Worm (Caenorhabditis elegans): Measurements from ENCODE around the gene C29F7.1.
A peak's percentile ranks its signal among the peaks of the same experiment; 100 is the strongest.
"Not testable (repeated sequence)": the region's sequence is repeated elsewhere in the genome, so short reads cannot be mapped to it uniquely, and the experiment has no call there.

C29F7.1 gene

DNA sequence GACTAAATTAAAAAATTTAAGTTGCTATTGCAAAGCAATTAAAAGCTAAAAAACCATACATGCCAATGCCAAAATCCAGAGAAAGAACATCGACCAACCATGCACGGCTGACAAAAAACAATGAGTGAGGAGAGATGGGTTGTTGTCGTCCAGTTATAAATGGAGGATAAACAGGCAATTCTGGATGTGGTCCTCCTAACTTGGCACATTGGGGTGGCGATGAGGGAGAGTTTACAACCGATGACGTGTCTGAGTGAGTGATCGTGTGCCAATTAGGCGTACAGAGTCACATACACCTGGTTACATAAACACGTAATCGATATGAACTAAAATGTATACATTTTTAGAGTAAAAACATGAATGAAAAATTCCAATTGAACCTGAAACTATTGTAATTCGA is 21.7 kb downstream of the C29F7.1 start, which contains the start of gene C29F7.10:
C29F7.10 (minus strand) TSS at position 101 of the 400 bp plus-strand sequence.
- TF ChIP-seq ztf-29 (GFP tag; IDR thresholded peaks at IDR 0.05); cog-1 (tag; optimal IDR thresholded peaks at IDR 0.05); tab-1 (GFP tag; IDR thresholded peaks at IDR 0.05): not testable (repeated sequence)

DNA sequence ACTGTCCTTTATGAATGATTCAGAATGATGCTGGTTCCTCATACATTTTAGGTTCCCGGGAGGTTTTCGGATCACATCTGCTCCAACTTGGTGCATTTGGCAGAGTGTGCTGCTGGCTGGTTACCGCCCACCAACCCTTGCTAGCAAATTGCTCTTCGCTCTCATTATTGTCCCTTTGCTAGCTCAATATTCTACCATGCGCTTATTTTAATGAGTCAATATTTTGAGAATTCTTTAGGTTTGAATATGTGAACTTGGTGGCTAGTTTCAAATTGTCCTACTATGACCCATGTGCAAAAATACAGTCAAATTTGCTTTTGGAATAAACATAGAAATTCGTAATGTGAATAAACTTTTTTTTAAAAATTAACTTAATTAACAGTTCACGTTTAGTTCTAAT is 25.4 kb downstream of the C29F7.1 start:
- TF ChIP-seq T22C8.4 (GFP tag; IDR thresholded peaks at IDR 0.05), result no peak
- TF ChIP-seq cog-1 (tag; optimal IDR thresholded peaks at IDR 0.05), result no peak
- TF ChIP-seq klf-2 (GFP tag; conservative IDR thresholded peaks at IDR 0.05), result no peak
- TF ChIP-seq ztf-23 (GFP tag; IDR thresholded peaks at IDR 0.05), result no peak
- TF ChIP-seq ref-1 (GFP tag; conservative IDR thresholded peaks at IDR 0.05), result no peak

DNA sequence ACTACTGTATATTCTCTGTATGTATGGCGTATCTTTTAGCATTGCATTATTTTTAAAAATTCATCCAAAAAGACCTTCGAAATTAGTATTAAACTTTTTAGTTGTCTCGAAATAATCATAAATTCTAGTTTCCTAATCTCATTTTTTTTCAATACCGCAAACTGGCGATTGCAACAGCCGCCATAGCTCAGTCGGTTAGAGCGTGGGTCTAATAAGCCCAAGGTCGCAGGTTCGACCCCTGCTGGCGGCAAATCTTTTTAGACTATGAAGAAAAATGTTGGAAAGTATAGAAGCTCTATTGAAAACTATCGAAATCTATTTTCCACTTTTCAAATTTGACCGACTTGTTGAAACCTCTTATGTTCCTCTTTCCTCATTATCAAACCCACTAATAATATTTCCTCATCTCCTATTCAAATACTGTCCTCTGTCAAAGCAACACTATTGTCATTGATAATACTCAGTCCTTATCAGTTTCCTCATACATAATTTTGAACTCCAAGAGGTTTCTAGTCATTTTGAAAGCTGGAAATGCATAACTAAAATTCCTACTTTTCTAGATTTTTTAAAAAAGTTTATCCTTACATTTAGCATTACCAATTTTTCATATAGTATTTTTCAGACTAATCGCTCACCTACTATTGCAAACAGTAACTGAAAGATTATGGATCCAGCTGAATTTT is 26.2 kb downstream of the C29F7.1 start, which contains the start of gene jmjd-3.3:
jmjd-3.3 (plus strand) TSS at position 633 of the 683 bp plus-strand sequence.
- no peak for TF ChIP-seq cog-1 (tag; optimal IDR thresholded peaks at IDR 0.05)
- TF ChIP-seq med-1 (GFP tag; optimal IDR thresholded peaks at IDR 0.05; ENCODE audit: insufficient read depth), result no peak
- TF ChIP-seq ref-1 (GFP tag; conservative IDR thresholded peaks at IDR 0.05), result no peak
- TF ChIP-seq flt-1 (GFP tag; IDR thresholded peaks at IDR 0.05), result no peak
- no peak for TF ChIP-seq ztf-23 (GFP tag; IDR thresholded peaks at IDR 0.05)
- no peak for TF ChIP-seq ztf-29 (GFP tag; IDR thresholded peaks at IDR 0.05)
- TF ChIP-seq klf-2 (GFP tag; conservative IDR thresholded peaks at IDR 0.05), result no peak
- TF ChIP-seq T22C8.4 (GFP tag; IDR thresholded peaks at IDR 0.05), result no peak
- no peak for TF ChIP-seq tab-1 (GFP tag; IDR thresholded peaks at IDR 0.05)

DNA sequence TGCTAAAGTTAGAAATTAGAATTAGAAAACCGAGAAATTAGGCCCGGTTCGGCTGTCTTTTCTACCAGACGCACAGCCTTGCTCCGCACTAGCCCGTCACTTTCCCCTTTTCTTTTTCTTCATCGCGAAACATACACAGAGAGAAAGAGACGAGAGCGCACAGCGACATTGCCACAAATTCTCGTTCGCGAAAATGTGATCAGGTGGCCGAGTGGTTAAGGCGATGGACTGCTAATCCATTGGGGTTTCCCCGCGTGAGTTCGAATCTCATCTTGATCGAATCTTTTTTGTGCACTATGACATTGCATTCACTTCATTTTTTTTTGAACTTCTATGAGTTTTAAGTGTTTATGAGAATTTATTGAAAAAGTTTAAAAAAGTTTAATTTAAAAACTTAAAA is 32.7 kb downstream of the C29F7.1 start:
- TF ChIP-seq T22C8.4 (GFP tag; IDR thresholded peaks at IDR 0.05) (no peak), klf-2 (GFP tag; conservative IDR thresholded peaks at IDR 0.05) (0 out of 2 replicates have a peak, but pooled peaks have one; percentile 19), cog-1 (tag; optimal IDR thresholded peaks at IDR 0.05) (peak; percentile 46), ref-1 (GFP tag; conservative IDR thresholded peaks at IDR 0.05) (no peak), flt-1 (GFP tag; IDR thresholded peaks at IDR 0.05) (peak; percentile 65), tab-1 (GFP tag; IDR thresholded peaks at IDR 0.05) (no peak), ztf-23 (GFP tag; IDR thresholded peaks at IDR 0.05) (peak; percentile 70; the same call in 1 of the 2 replicates), ztf-29 (GFP tag; IDR thresholded peaks at IDR 0.05) (no peak)

DNA sequence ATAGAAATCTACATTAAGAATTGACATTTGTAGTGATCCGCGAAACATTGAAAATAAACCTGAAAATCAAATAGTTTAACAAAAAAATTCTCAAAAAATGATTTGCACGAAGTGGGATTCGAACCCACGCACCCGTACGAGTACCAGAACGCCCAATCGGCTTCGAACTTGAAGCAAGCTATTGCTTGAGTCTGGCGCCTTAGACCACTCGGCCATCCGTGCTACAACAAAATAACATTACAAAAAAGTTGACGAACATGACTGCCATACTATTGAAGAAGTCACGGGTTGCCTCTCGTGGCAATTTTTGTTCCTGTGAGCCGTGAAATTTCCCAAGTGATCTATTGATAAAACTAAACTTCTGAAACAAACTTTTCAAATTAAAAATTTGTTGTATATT is 33.5 kb downstream of the C29F7.1 start:
- TF ChIP-seq ztf-29 (GFP tag; IDR thresholded peaks at IDR 0.05) (no peak), klf-2 (GFP tag; conservative IDR thresholded peaks at IDR 0.05) (no peak), med-1 (GFP tag; optimal IDR thresholded peaks at IDR 0.05; ENCODE audit: insufficient read depth) (no peak), T22C8.4 (GFP tag; IDR thresholded peaks at IDR 0.05) (no peak), flt-1 (GFP tag; IDR thresholded peaks at IDR 0.05) (no peak), ztf-23 (GFP tag; IDR thresholded peaks at IDR 0.05) (no peak), tab-1 (GFP tag; IDR thresholded peaks at IDR 0.05) (no peak), ref-1 (GFP tag; conservative IDR thresholded peaks at IDR 0.05) (no peak), cog-1 (tag; optimal IDR thresholded peaks at IDR 0.05) (no peak)

DNA sequence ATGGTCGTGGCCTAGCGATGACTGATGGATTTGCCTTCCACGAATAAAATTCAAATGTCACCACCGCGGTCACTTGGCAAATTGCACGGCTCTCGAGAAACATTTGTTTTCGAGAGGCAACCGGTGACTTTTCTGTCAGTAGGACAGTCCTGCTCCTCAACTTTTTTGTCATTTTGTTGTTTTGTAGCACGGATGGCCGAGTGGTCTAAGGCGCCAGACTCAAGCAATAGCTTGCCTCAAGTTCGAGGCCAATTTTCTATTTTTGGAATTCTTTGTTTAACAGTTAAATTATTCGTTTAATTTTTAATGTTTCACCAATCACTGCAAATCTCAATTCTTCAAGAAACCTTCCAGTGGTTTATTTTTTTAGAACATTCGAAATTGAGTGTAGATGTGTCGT is 34.5 kb downstream of the C29F7.1 start:
- TF ChIP-seq flt-1 (GFP tag; IDR thresholded peaks at IDR 0.05), result no peak
- no peak for TF ChIP-seq ztf-29 (GFP tag; IDR thresholded peaks at IDR 0.05)
- no peak for TF ChIP-seq cog-1 (tag; optimal IDR thresholded peaks at IDR 0.05)
- no peak for TF ChIP-seq med-1 (GFP tag; optimal IDR thresholded peaks at IDR 0.05; ENCODE audit: insufficient read depth)
- TF ChIP-seq tab-1 (GFP tag; IDR thresholded peaks at IDR 0.05), result no peak
- no peak for TF ChIP-seq ztf-23 (GFP tag; IDR thresholded peaks at IDR 0.05)
- no peak for TF ChIP-seq ref-1 (GFP tag; conservative IDR thresholded peaks at IDR 0.05)
- no peak for TF ChIP-seq klf-2 (GFP tag; conservative IDR thresholded peaks at IDR 0.05)
- TF ChIP-seq T22C8.4 (GFP tag; IDR thresholded peaks at IDR 0.05), result no peak

DNA sequence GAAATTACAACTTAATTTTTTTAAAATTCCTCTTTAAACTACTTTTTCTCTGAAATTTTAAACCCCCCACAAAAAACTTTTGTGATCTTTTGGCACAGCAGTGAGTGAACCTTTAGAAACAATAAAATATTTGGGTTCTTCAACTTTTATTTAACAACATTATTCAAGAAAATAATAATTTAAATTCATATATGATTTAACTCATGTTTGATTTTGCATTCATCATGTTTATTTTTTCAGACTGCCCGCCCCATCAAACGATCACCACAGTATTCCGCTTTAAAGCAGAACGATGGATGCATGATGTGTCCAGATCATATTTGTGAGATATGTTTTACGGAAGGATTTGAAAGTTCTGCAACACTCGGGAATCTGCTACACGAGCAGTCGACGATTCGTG is 36.7 kb downstream of the C29F7.1 start, which contains the start of gene set-8:
set-8 (plus strand) TSS at position 301 of the 400 bp plus-strand sequence.
- TF ChIP-seq flt-1 (GFP tag; IDR thresholded peaks at IDR 0.05) (no peak), klf-2 (GFP tag; conservative IDR thresholded peaks at IDR 0.05) (no peak)

DNA sequence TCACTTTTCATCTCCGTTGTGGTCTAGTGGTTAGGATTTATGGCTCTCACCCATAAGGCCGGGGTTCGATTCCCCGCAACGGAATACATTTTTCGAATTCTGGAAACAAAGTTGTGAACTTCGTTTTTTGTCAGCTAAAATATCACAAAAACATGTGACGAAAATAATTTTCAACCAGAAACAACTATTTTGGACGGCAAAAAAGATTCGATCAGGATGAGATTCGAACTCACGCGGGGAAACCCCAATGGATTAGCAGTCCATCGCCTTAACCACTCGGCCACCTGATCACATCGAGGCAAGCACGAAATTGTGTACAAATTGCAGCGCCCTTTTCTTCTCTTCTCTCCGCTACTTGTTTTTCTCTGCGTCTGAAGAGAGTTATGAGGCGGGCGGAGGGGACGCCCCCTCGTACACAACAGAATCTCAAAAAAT is 38.9 kb downstream of the C29F7.1 start:
- TF ChIP-seq ztf-29 (GFP tag; IDR thresholded peaks at IDR 0.05), result peak; percentile 73
- peak; percentile 55 for TF ChIP-seq cog-1 (tag; optimal IDR thresholded peaks at IDR 0.05)
- TF ChIP-seq ztf-23 (GFP tag; IDR thresholded peaks at IDR 0.05), result peak; percentile 92
- TF ChIP-seq klf-2 (GFP tag; conservative IDR thresholded peaks at IDR 0.05), result 0 out of 2 replicates have a peak, but pooled peaks have one; percentile 47
- TF ChIP-seq T22C8.4 (GFP tag; IDR thresholded peaks at IDR 0.05), result peak; percentile 74
- peak; percentile 83 for TF ChIP-seq flt-1 (GFP tag; IDR thresholded peaks at IDR 0.05)
- peak; percentile 87 for TF ChIP-seq tab-1 (GFP tag; IDR thresholded peaks at IDR 0.05)
- TF ChIP-seq ref-1 (GFP tag; conservative IDR thresholded peaks at IDR 0.05), result peak; percentile 68

DNA sequence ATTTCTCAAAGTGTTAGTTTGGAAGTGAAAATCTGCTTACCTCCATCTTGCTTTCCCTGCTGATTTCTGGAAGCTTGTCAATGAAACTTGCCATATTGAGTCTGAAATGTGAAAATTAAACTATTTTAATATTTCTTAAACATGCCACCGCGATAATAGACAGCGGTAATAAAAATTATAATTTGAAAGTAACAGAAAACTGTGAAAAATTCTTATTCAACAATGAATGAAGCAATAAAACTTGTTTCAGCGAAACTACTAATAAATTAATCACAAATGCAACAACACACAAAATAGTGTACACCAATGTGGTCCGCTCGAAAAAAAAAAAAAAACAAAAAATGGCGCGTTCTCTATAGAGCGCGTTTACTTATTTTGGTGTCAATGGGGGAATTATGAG is 41.8 kb downstream of the C29F7.1 start, which contains the start of gene F02D10.6:
F02D10.6 (minus strand) TSS at position 101 of the 400 bp plus-strand sequence.
- no peak for TF ChIP-seq ztf-23 (GFP tag; IDR thresholded peaks at IDR 0.05)
- TF ChIP-seq med-1 (GFP tag; optimal IDR thresholded peaks at IDR 0.05; ENCODE audit: insufficient read depth), result no peak
- TF ChIP-seq ref-1 (GFP tag; conservative IDR thresholded peaks at IDR 0.05), result no peak
- TF ChIP-seq klf-2 (GFP tag; conservative IDR thresholded peaks at IDR 0.05), result no peak
- no peak for TF ChIP-seq flt-1 (GFP tag; IDR thresholded peaks at IDR 0.05)
- TF ChIP-seq cog-1 (tag; optimal IDR thresholded peaks at IDR 0.05), result no peak
- no peak for TF ChIP-seq T22C8.4 (GFP tag; IDR thresholded peaks at IDR 0.05)
- TF ChIP-seq tab-1 (GFP tag; IDR thresholded peaks at IDR 0.05), result no peak
- no peak for TF ChIP-seq ztf-29 (GFP tag; IDR thresholded peaks at IDR 0.05)

DNA sequence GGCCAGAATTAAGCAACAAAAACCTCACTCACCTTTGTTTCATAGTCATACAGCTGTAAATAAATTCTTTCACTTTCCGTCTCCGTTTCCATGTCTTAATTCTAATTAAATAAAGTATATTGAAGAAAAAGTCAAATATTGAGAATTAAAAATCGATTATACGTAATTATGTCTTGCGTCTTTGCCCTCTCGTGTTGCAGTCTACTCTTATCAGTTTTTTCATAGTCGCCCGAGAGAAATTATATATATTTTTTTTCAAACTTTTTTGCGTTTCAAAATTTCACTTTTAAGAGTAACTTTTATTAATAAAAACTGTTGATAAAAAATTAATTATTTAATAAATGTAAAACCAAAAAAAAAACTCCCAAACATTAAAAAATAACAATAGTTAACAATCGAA is 46.7 kb downstream of the C29F7.1 start, which contains the start of gene flr-1:
flr-1 (minus strand) TSS at position 101 of the 400 bp plus-strand sequence.
- TF ChIP-seq T22C8.4 (GFP tag; IDR thresholded peaks at IDR 0.05) (no peak), flt-1 (GFP tag; IDR thresholded peaks at IDR 0.05) (no peak), ref-1 (GFP tag; conservative IDR thresholded peaks at IDR 0.05) (no peak), klf-2 (GFP tag; conservative IDR thresholded peaks at IDR 0.05) (no peak), ztf-23 (GFP tag; IDR thresholded peaks at IDR 0.05) (no peak), tab-1 (GFP tag; IDR thresholded peaks at IDR 0.05) (no peak), cog-1 (tag; optimal IDR thresholded peaks at IDR 0.05) (no peak), ztf-29 (GFP tag; IDR thresholded peaks at IDR 0.05) (no peak), med-1 (GFP tag; optimal IDR thresholded peaks at IDR 0.05; ENCODE audit: insufficient read depth) (no peak)
